Worm (Caenorhabditis elegans) whole organism, mixed stage, embryonic: ENCODE measurements around the gene dct-14.

Experiments used
- M03D4.4 ChIP-seq: sonication (generic microtip); optimal IDR thresholded peaks from 2 replicates; lab custom pipeline; 2017; ENCODE audit warnings: mild to moderate bottlenecking, missing genetic modification characterization, missing compliant biosample characterization
- bed-3 ChIP-seq: fragments of 200-800 bp; sonication (Bioruptor generic); optimal IDR thresholded peaks from 3 replicates; lab custom pipeline; 2018; ENCODE audit warnings: mild to moderate bottlenecking, missing genetic modification characterization, moderate library complexity, missing compliant biosample characterization
- blmp-1 ChIP-seq: fragments of 150-350 bp; optimal IDR thresholded peaks from 2 replicates; lab custom pipeline; 2014; ENCODE audit warnings: missing biosample characterization, missing genetic modification characterization
- ceh-39 ChIP-seq: fragments of 150-350 bp; optimal IDR thresholded peaks from 2 replicates; lab custom pipeline; 2014; ENCODE audit warnings: missing biosample characterization, missing genetic modification characterization
- ceh-43 ChIP-seq: fragments of 200-800 bp; sonication (Bioruptor generic); optimal IDR thresholded peaks from 2 replicates; lab custom pipeline; 2018; ENCODE audit warnings: mild to moderate bottlenecking, missing genetic modification characterization, moderate library complexity, missing compliant biosample characterization
- ceh-83 ChIP-seq: fragments of 200-800 bp; sonication (Bioruptor generic); optimal IDR thresholded peaks from 2 replicates; lab custom pipeline; 2018; ENCODE audit warnings: mild to moderate bottlenecking, missing genetic modification characterization, missing compliant biosample characterization
- ces-1 ChIP-seq: fragments of 150-350 bp; optimal IDR thresholded peaks from 2 replicates; lab custom pipeline; 2014; ENCODE audit warnings: missing biosample characterization, missing genetic modification reagents, missing genetic modification characterization
- cnd-1 ChIP-seq: fragments of 200-800 bp; sonication (Bioruptor generic); optimal IDR thresholded peaks from 2 replicates; lab custom pipeline; 2018; ENCODE audit warnings: mild to moderate bottlenecking, missing genetic modification characterization, missing compliant biosample characterization
- drap-1 ChIP-seq: fragments of 200-800 bp; sonication (Bioruptor generic); optimal IDR thresholded peaks from 3 replicates; lab custom pipeline; 2018; ENCODE audit warnings: mild to moderate bottlenecking, missing genetic modification characterization, missing compliant biosample characterization
- elt-1 ChIP-seq: sonication (generic microtip); optimal IDR thresholded peaks from 2 replicates; lab custom pipeline; 2017; ENCODE audit warnings: missing genetic modification characterization, mild to moderate bottlenecking, missing compliant biosample characterization, antibody characterized with exemption, moderate library complexity, borderline replicate concordance; ENCODE audit not compliant: insufficient read depth
- elt-3 ChIP-seq: fragments of 150-350 bp; optimal IDR thresholded peaks from 2 replicates; lab custom pipeline; 2014; ENCODE audit warnings: missing biosample characterization, missing genetic modification characterization
- ham-2 ChIP-seq: fragments of 200-800 bp; sonication (Bioruptor generic); optimal IDR thresholded peaks from 2 replicates; lab custom pipeline; 2018; ENCODE audit warnings: mild to moderate bottlenecking, missing genetic modification characterization, missing compliant biosample characterization
- hlh-1 ChIP-seq: fragments of 150-350 bp; optimal IDR thresholded peaks from 2 replicates; lab custom pipeline; 2014; ENCODE audit warnings: missing biosample characterization, missing genetic modification reagents, missing genetic modification characterization
- lin-13 ChIP-seq: fragments of 150-350 bp; optimal IDR thresholded peaks from 2 replicates; lab custom pipeline; 2014; ENCODE audit warnings: missing biosample characterization, missing genetic modification characterization
- lin-32 ChIP-seq: fragments of 200-800 bp; sonication (Bioruptor generic); optimal IDR thresholded peaks from 2 replicates; lab custom pipeline; 2018; ENCODE audit warnings: mild to moderate bottlenecking, missing genetic modification characterization, missing compliant biosample characterization
- lsy-2 ChIP-seq: fragments of 150-350 bp; optimal IDR thresholded peaks from 2 replicates; lab custom pipeline; 2014; ENCODE audit warnings: missing biosample characterization, missing genetic modification characterization
- mab-5 ChIP-seq: fragments of 150-350 bp; optimal IDR thresholded peaks from 2 replicates; lab custom pipeline; 2014; ENCODE audit warnings: missing biosample characterization, missing genetic modification characterization
- mls-2 ChIP-seq: sonication (generic microtip); optimal IDR thresholded peaks from 2 replicates; lab custom pipeline; 2016; ENCODE audit warnings: mild to moderate bottlenecking, missing genetic modification characterization, moderate library complexity, missing compliant biosample characterization
- nhr-12 ChIP-seq: fragments of 150-350 bp; optimal IDR thresholded peaks from 2 replicates; lab custom pipeline; 2014; ENCODE audit warnings: missing biosample characterization, missing genetic modification characterization
- nhr-2 ChIP-seq: fragments of 150-350 bp; optimal IDR thresholded peaks from 2 replicates; lab custom pipeline; 2014; ENCODE audit warnings: missing biosample characterization, missing genetic modification characterization
- nhr-237 ChIP-seq: fragments of 150-350 bp; optimal IDR thresholded peaks from 2 replicates; lab custom pipeline; 2014; ENCODE audit warnings: missing biosample characterization, missing genetic modification characterization
- nhr-28 ChIP-seq: fragments of 150-350 bp; optimal IDR thresholded peaks from 2 replicates; lab custom pipeline; 2014; ENCODE audit warnings: missing biosample characterization, missing genetic modification characterization
- nhr-76 ChIP-seq: sonication (generic microtip); optimal IDR thresholded peaks from 2 replicates; lab custom pipeline; 2017; ENCODE audit warnings: missing biosample characterization, missing genetic modification characterization
- pha-4 ChIP-seq: fragments of 150-350 bp; optimal IDR thresholded peaks from 2 replicates; lab custom pipeline; 2018; ENCODE audit warnings: missing biosample characterization, missing genetic modification reagents, missing genetic modification characterization
- sem-2 ChIP-seq: fragments of 200-800 bp; sonication (Bioruptor generic); optimal IDR thresholded peaks from 2 replicates; lab custom pipeline; 2018; ENCODE audit warnings: mild to moderate bottlenecking, missing genetic modification characterization, missing compliant biosample characterization
- snpc-4 ChIP-seq: fragments of 150-350 bp; optimal IDR thresholded peaks from 2 replicates; lab custom pipeline; 2014; ENCODE audit warnings: missing biosample characterization, missing genetic modification characterization
- sptf-1 ChIP-seq: sonication (generic microtip); optimal IDR thresholded peaks from 2 replicates; lab custom pipeline; 2017; ENCODE audit warnings: mild to moderate bottlenecking, missing genetic modification characterization, moderate library complexity, missing compliant biosample characterization
- tbx-8 ChIP-seq: fragments of 200-800 bp; sonication (Bioruptor generic); optimal IDR thresholded peaks from 2 replicates; lab custom pipeline; 2018; ENCODE audit warnings: mild to moderate bottlenecking, missing genetic modification characterization, moderate library complexity, missing compliant biosample characterization
- unc-39 ChIP-seq: fragments of 150-350 bp; optimal IDR thresholded peaks from 2 replicates; lab custom pipeline; 2014; ENCODE audit warnings: missing biosample characterization, missing genetic modification characterization
- unc-62 ChIP-seq: fragments of 150-350 bp; optimal IDR thresholded peaks from 2 replicates; lab custom pipeline; 2014; ENCODE audit warnings: missing biosample characterization, missing genetic modification reagents, missing genetic modification characterization
- zip-8 ChIP-seq: fragments of 150-350 bp; optimal IDR thresholded peaks from 2 replicates; lab custom pipeline; 2014; ENCODE audit warnings: missing biosample characterization, missing genetic modification characterization
- ztf-11 ChIP-seq: fragments of 150-350 bp; optimal IDR thresholded peaks from 2 replicates; lab custom pipeline; 2014; ENCODE audit warnings: missing biosample characterization, missing genetic modification characterization

Gene dct-14

DNA sequence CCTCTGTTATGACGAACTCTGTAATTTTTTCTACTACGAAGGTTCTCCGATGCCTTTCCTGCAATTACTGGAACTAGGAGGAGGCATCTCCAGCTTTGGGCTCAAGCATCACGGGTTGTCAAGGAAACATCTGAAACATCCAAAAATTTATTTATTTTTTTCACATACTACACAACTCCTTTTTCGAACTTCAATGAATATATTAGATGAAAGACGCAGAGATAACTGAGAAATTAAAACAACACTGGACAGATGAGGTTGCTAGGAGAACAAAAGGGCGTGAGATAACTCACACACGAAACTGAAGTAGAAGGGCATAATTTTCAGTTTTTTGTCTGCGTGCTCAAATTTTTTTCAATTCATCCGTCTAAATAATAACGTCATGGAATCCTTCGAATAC lies 27.2 kb upstream of the dct-14 start, which contains the start of gene Y38H6C.13:
Gene Y38H6C.13 (plus strand): TSS at position 301 of the 400 bp plus-strand sequence.
- TF ChIP-seq nhr-76 (no peak), elt-1 (tag; lab: Kevin White, UChicago) (no peak), lin-13 (tag; lab: Kevin White, UChicago) (no peak), ceh-83 (GFP tag; lab: Kevin White, UChicago) (no peak), ceh-39 (tag; lab: Kevin White, UChicago) (no peak), sem-2 (GFP tag; lab: Kevin White, UChicago) (no peak), blmp-1 (tag; lab: Kevin White, UChicago) (no peak), nhr-12 (tag; lab: Kevin White, UChicago) (no peak), mls-2 (no peak), ceh-43 (no peak), mab-5 (no peak), bed-3 (GFP tag; lab: Kevin White, UChicago) (no peak), tbx-8 (GFP tag; lab: Kevin White, UChicago) (no peak), nhr-28 (tag; lab: Kevin White, UChicago) (no peak), hlh-1 (tag; lab: Kevin White, UChicago) (no peak), lin-32 (GFP tag; lab: Kevin White, UChicago) (no peak), ztf-11 (tag; lab: Kevin White, UChicago) (no peak)

ce11 chrV:20525816-20526459 lies 25.6 kb upstream of the dct-14 start, which contains the start of the genes srh-166 and Y38H6C.24:
TSS of gene srh-166 (minus strand) at chrV:20525866.
TSS of gene Y38H6C.24 (plus strand) at chrV:20526435.
- TF ChIP-seq nhr-76: no peak
- TF ChIP-seq pha-4 (tag; lab: Kevin White, UChicago): no peak
- no peak for TF ChIP-seq M03D4.4 (tag; lab: Kevin White, UChicago)
- no peak for TF ChIP-seq drap-1 (GFP tag; lab: Kevin White, UChicago)
- TF ChIP-seq elt-1 (tag; lab: Kevin White, UChicago): no peak

DNA sequence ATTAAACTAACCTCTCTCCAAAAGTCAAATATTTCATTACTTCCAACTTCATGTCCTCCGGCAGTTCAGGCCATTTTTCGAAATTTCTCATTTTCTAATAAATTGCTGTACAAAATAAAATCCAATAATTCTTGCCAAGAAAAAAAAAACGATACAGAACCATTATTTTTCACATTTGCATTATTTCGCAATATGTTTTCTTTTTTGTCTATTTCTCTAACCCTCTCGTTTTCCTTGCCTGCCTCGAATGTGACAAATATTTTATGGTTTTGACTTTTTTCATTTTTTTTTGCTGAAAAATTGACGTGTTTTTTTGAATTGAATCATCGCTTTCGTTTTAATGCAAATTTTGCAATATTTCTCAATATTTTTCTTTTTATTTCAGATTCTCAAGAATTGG lies 21.9 kb upstream of the dct-14 start, which contains the start of the genes Y38H6C.9 and fbxa-150:
Gene Y38H6C.9 (minus strand): TSS at position 52 of the 400 bp plus-strand sequence.
Gene fbxa-150 (plus strand): TSS at position 380 of the 400 bp plus-strand sequence.
- TF ChIP-seq ham-2 (no peak), sem-2 (GFP tag; lab: Kevin White, UChicago) (no peak), nhr-12 (tag; lab: Kevin White, UChicago) (no peak), lsy-2 (tag; lab: Kevin White, UChicago) (no peak), cnd-1 (tag; lab: Kevin White, UChicago) (no peak)

- TF ChIP-seq ztf-11 (tag; lab: Kevin White, UChicago) (no peak), unc-62 (GFP tag; lab: Kevin White, UChicago) (no peak), zip-8 (tag; lab: Kevin White, UChicago) (no peak), hlh-1 (tag; lab: Kevin White, UChicago) (no peak)
These were observed 18.6 kb upstream of the dct-14 start, which contains the start of gene Y38H6C.25 for ce11 chrV:20518927-20519326. TSS of gene Y38H6C.25 (plus strand) at chrV:20519227.

DNA sequence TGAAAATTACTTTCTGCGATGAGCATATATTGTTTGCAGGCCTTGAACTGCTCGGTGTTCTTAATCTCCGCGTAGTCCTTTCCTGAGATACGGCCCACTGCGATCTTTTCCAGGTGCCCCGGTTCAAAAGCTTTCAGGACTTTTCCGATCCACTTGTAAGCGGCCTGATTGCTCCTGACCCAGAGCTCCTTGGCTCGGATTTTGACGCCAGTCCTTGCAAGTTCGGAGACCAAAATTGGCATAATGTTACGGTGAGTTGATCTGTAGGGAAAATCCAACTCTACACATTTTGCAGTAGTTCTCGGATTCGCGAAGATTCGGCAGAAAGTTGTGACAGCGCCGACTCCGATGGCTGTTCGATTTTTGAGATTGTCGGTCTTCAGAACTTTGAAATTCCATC lies 16.7 kb upstream of the dct-14 start:
- TF ChIP-seq nhr-237 (tag; lab: Kevin White, UChicago): no peak
- TF ChIP-seq ceh-83 (GFP tag; lab: Kevin White, UChicago): no peak
- TF ChIP-seq lin-13 (tag; lab: Kevin White, UChicago): no peak
- no peak for TF ChIP-seq nhr-2 (tag; lab: Kevin White, UChicago)
- TF ChIP-seq zip-8 (tag; lab: Kevin White, UChicago): no peak
- no peak for TF ChIP-seq sem-2 (GFP tag; lab: Kevin White, UChicago)
- no peak for TF ChIP-seq ham-2
- no peak for TF ChIP-seq mab-5
- TF ChIP-seq elt-1 (tag; lab: Kevin White, UChicago): no peak
- no peak for TF ChIP-seq hlh-1 (tag; lab: Kevin White, UChicago)
- no peak for TF ChIP-seq ces-1 (GFP tag; lab: Kevin White, UChicago)
- TF ChIP-seq elt-3 (tag; lab: Kevin White, UChicago): no peak
- no peak for TF ChIP-seq lin-32 (GFP tag; lab: Kevin White, UChicago)
- no peak for TF ChIP-seq unc-39 (tag; lab: Kevin White, UChicago)
- no peak for TF ChIP-seq nhr-12 (tag; lab: Kevin White, UChicago)
- TF ChIP-seq blmp-1 (tag; lab: Kevin White, UChicago): no peak
- no peak for TF ChIP-seq snpc-4 (tag; lab: Kevin White, UChicago)
- no peak for TF ChIP-seq tbx-8 (GFP tag; lab: Kevin White, UChicago)
- TF ChIP-seq sptf-1 (tag; lab: Kevin White, UChicago): no peak
- TF ChIP-seq ceh-39 (tag; lab: Kevin White, UChicago): no peak
